Worm (Caenorhabditis elegans) whole organism, early embryonic: Measurements from ENCODE around the gene rbm-42.

Source experiments
- B0310.2 ChIP-seq: sonication (generic microtip); optimal IDR thresholded peaks from 2 replicates; lab custom pipeline; 2016; ENCODE audit warnings: mild to moderate bottlenecking, missing genetic modification characterization, missing compliant biosample characterization
- aly-1 ChIP-seq: sonication (generic microtip); optimal IDR thresholded peaks from 2 replicates; lab custom pipeline; 2016; ENCODE audit warnings: missing genetic modification characterization, missing compliant biosample characterization
- ceh-13 ChIP-seq: fragments of 200-800 bp; sonication (Bioruptor generic); optimal IDR thresholded peaks from 2 replicates; lab custom pipeline; 2018; ENCODE audit warnings: mild to moderate bottlenecking, missing genetic modification characterization, missing compliant biosample characterization
- ets-7 ChIP-seq: sonication (generic microtip); optimal IDR thresholded peaks from 2 replicates; lab custom pipeline; 2016; ENCODE audit warnings: missing genotype, missing genetic modification characterization, missing compliant biosample characterization
- flt-1 ChIP-seq: fragments of 200-800 bp; sonication (Bioruptor generic); IDR thresholded peaks from 2 replicates; pipeline ENCODE4 v1.3.6; 2022; ENCODE audit warnings: missing genetic modification characterization, missing compliant biosample characterization
- hnd-1 ChIP-seq: sonication (generic microtip); optimal IDR thresholded peaks from 2 replicates; lab custom pipeline; 2016; ENCODE audit warnings: missing genetic modification characterization, missing compliant biosample characterization
- scrt-1 ChIP-seq: fragments of 200-800 bp; sonication (Bioruptor generic); IDR thresholded peaks from 2 replicates; pipeline ENCODE4 v1.3.6; 2022; ENCODE audit warnings: missing genetic modification characterization, missing compliant biosample characterization
- sea-1 ChIP-seq: fragments of 200-800 bp; sonication (Bioruptor generic); conservative IDR thresholded peaks from 2 replicates; pipeline ENCODE4 v1.3.6; 2022; ENCODE audit warnings: missing genetic modification characterization, missing compliant biosample characterization
- tra-4 ChIP-seq: sonication (generic microtip); optimal IDR thresholded peaks from 2 replicates; lab custom pipeline; 2017; ENCODE audit warnings: missing genetic modification characterization, missing compliant biosample characterization

The rbm-42 gene

DNA sequence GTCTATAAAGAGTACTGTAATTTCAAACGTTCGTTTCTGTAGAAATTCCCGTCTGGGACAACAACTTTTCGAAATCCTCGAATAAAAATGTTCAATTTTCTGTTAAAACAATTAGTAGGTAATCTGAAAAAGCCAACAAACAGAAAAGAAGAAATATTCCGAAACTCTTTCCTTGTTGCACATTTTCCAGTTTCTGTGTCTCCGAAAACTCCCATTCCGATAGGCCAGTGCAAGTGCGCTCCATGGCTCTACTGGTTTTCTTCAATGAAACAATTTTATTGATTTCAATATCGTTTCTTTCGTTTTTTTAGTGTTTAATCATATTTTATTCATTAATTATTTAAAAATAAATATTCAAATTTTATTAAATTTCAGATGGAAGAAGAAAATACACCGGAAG, 50.4 kb downstream of the rbm-42 start, which contains the start of gene F54D8.6:
F54D8.6 (plus strand) TSS at position 370 of the 400 bp plus-strand sequence.
- TF ChIP-seq aly-1 (tag; lab: Kevin White, UChicago): no peak
- TF ChIP-seq scrt-1 (GFP tag; lab: Robert Waterston, UW): no peak
- TF ChIP-seq hnd-1 (tag; lab: Kevin White, UChicago): no peak
- no peak for TF ChIP-seq ceh-13 (GFP tag; lab: Kevin White, UChicago)
- no peak for TF ChIP-seq sea-1 (GFP tag; lab: Robert Waterston, UW)
- TF ChIP-seq ets-7 (tag; lab: Kevin White, UChicago): no peak
- no peak for TF ChIP-seq tra-4 (tag; lab: Kevin White, UChicago)
- TF ChIP-seq B0310.2 (tag; lab: Kevin White, UChicago): no peak
- TF ChIP-seq flt-1 (GFP tag; lab: Robert Waterston, UW): no peak
